Worm (Caenorhabditis elegans) whole organism, L2 larva: ENCODE measurements around the gene pho-7.

Experiments
- ceh-82 ChIP-seq: fragments of 150-350 bp; optimal IDR thresholded peaks from 2 replicates; lab custom pipeline; 2014; ENCODE audit warnings: missing biosample characterization, missing genetic modification characterization
- elt-3 ChIP-seq: sonication (generic microtip); optimal IDR thresholded peaks from 2 replicates; lab custom pipeline; 2017; ENCODE audit warnings: missing biosample characterization, missing genetic modification characterization
- nhr-12 ChIP-seq: fragments of 150-350 bp; optimal IDR thresholded peaks from 2 replicates; lab custom pipeline; 2014; ENCODE audit warnings: missing biosample characterization, missing genetic modification characterization
- snpc-4 ChIP-seq: fragments of 150-350 bp; optimal IDR thresholded peaks from 2 replicates; lab custom pipeline; 2014; ENCODE audit warnings: missing biosample characterization, missing genetic modification characterization
- unc-39 ChIP-seq: fragments of 150-350 bp; optimal IDR thresholded peaks from 2 replicates; lab custom pipeline; 2014; ENCODE audit warnings: missing biosample characterization, missing genetic modification characterization
- unc-62 ChIP-seq: fragments of 150-350 bp; optimal IDR thresholded peaks from 2 replicates; lab custom pipeline; 2014; ENCODE audit warnings: missing biosample characterization, missing genetic modification reagents, missing genetic modification characterization
- ztf-4 ChIP-seq: fragments of 150-350 bp; optimal IDR thresholded peaks from 2 replicates; lab custom pipeline; 2014; ENCODE audit warnings: missing biosample characterization, missing genetic modification characterization

ce11 chrX:10909661-10910060 lies 31.5 kb downstream of the pho-7 start:
- no peak for TF ChIP-seq ceh-82 (tag; lab: Kevin White, UChicago)
- TF ChIP-seq ztf-4: no peak
- TF ChIP-seq unc-62 (GFP tag; lab: Kevin White, UChicago): no peak
- TF ChIP-seq elt-3: no peak
- no peak for TF ChIP-seq nhr-12 (tag; lab: Kevin White, UChicago)
- no peak for TF ChIP-seq unc-39
- no peak for TF ChIP-seq snpc-4 (tag; lab: Kevin White, UChicago)
